Worm (Caenorhabditis elegans) whole organism, mixed stage, embryonic: ENCODE data around the gene gcp-2.1.

ENCODE experiments used
- ceh-39 ChIP-seq: fragments of 150-350 bp; optimal IDR thresholded peaks from 2 replicates; lab custom pipeline; 2014; ENCODE audit warnings: missing biosample characterization, missing genetic modification characterization
- ces-1 ChIP-seq: fragments of 150-350 bp; optimal IDR thresholded peaks from 2 replicates; lab custom pipeline; 2014; ENCODE audit warnings: missing biosample characterization, missing genetic modification reagents, missing genetic modification characterization
- cnd-1 ChIP-seq: fragments of 200-800 bp; sonication (Bioruptor generic); optimal IDR thresholded peaks from 2 replicates; lab custom pipeline; 2018; ENCODE audit warnings: mild to moderate bottlenecking, missing genetic modification characterization, missing compliant biosample characterization
- elt-1 ChIP-seq: sonication (generic microtip); optimal IDR thresholded peaks from 2 replicates; lab custom pipeline; 2017; ENCODE audit warnings: missing genetic modification characterization, mild to moderate bottlenecking, missing compliant biosample characterization, antibody characterized with exemption, moderate library complexity, borderline replicate concordance; ENCODE audit not compliant: insufficient read depth
- elt-3 ChIP-seq: fragments of 150-350 bp; optimal IDR thresholded peaks from 2 replicates; lab custom pipeline; 2014; ENCODE audit warnings: missing biosample characterization, missing genetic modification characterization
- lin-13 ChIP-seq: fragments of 150-350 bp; optimal IDR thresholded peaks from 2 replicates; lab custom pipeline; 2014; ENCODE audit warnings: missing biosample characterization, missing genetic modification characterization
- mab-5 ChIP-seq: fragments of 150-350 bp; optimal IDR thresholded peaks from 2 replicates; lab custom pipeline; 2014; ENCODE audit warnings: missing biosample characterization, missing genetic modification characterization
- nhr-2 ChIP-seq: fragments of 150-350 bp; optimal IDR thresholded peaks from 2 replicates; lab custom pipeline; 2014; ENCODE audit warnings: missing biosample characterization, missing genetic modification characterization
- nhr-237 ChIP-seq: fragments of 150-350 bp; optimal IDR thresholded peaks from 2 replicates; lab custom pipeline; 2014; ENCODE audit warnings: missing biosample characterization, missing genetic modification characterization
- unc-120 ChIP-seq: sonication (generic microtip); optimal IDR thresholded peaks from 2 replicates; lab custom pipeline; 2017; ENCODE audit warnings: missing genetic modification characterization, missing compliant biosample characterization; ENCODE audit not compliant: poor library complexity, severe bottlenecking
- unc-62 ChIP-seq: fragments of 150-350 bp; optimal IDR thresholded peaks from 2 replicates; lab custom pipeline; 2014; ENCODE audit warnings: missing biosample characterization, missing genetic modification reagents, missing genetic modification characterization
- ztf-11 ChIP-seq: fragments of 150-350 bp; optimal IDR thresholded peaks from 2 replicates; lab custom pipeline; 2014; ENCODE audit warnings: missing biosample characterization, missing genetic modification characterization

The gcp-2.1 gene

ce11 chrX:353134-353669, 51.6 kb downstream of the gcp-2.1 start, which contains the start of gene sor-3 (continued):
- TF ChIP-seq cnd-1 (tag; lab: Kevin White, UChicago), result peak; percentile 82
- peak; percentile 68 for TF ChIP-seq ceh-39 (tag; lab: Kevin White, UChicago)
- no peak for TF ChIP-seq nhr-2 (tag; lab: Kevin White, UChicago)
- peak; percentile 92 for TF ChIP-seq nhr-237
- TF ChIP-seq ces-1 (GFP tag; lab: Kevin White, UChicago), result peak; percentile 66

- TF ChIP-seq lin-13 (no peak), elt-3 (tag; lab: Kevin White, UChicago) (no peak), ceh-39 (tag; lab: Kevin White, UChicago) (no peak), elt-1 (tag; lab: Kevin White, UChicago) (no peak), cnd-1 (tag; lab: Kevin White, UChicago) (no peak), mab-5 (no peak), unc-120 (tag; lab: Kevin White, UChicago) (no peak), unc-62 (GFP tag; lab: Kevin White, UChicago) (no peak), ztf-11 (tag; lab: Kevin White, UChicago) (no peak)
- TF ChIP-seq, all 35 proteins: peak for 0
These were observed 56.2 kb downstream of the gcp-2.1 start, which contains the start of gene C04E7.1 for ce11 chrX:357792-358191. Gene C04E7.1 (plus strand): TSS chrX:358092.
